Fruit fly (Drosophila melanogaster): Measurements from ENCODE around the gene psd.

The psd gene

DNA sequence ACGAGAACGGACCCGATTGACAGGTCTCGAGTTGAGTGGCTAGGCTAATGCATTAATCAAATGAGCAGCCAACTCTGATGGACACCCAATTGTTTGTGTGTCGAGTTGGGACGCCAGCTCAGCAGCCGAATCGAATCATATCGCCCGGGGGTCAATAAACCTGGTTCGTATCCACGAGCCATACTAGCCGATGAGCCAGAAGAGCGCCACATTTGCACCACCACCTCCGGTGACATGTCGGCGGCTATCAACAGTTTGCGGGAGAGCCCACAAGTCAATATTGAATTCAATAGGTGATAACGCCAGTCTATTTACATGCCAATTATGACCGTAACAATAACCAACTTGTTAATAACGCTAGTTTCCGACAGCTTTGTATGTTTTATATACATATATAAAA is 9.4 kb upstream of the psd start (continued):
- TF ChIP-seq cwo (GFP tag; optimal IDR thresholded peaks at IDR 0.05) (peak; percentile 12), CG18764 (GFP tag; optimal IDR thresholded peaks at IDR 0.05) (peak; percentile 63), Usf (GFP tag; optimal IDR thresholded peaks at IDR 0.05) (no peak), CG9932 (GFP tag; IDR thresholded peaks at IDR 0.05) (peak; percentile 38; the same call in 1 of the 2 replicates), CG13894 (tag; optimal IDR thresholded peaks at IDR 0.05) (peak; percentile 27), sd (tag; optimal IDR thresholded peaks at IDR 0.05) (peak; percentile 42), Doc2 (GFP tag; IDR thresholded peaks at IDR 0.05) (no peak), Ravus (GFP tag; IDR thresholded peaks at IDR 0.05) (no peak), peb (GFP tag; IDR thresholded peaks at IDR 0.05) (no peak), MBD-R2 (GFP tag; IDR thresholded peaks at IDR 0.05) (no peak), CG9876 (GFP tag; optimal IDR thresholded peaks at IDR 0.05) (no peak), CG7271 (tag; optimal IDR thresholded peaks at IDR 0.05) (no peak), ATbp (GFP tag; optimal IDR thresholded peaks at IDR 0.05) (peak; percentile 92), Dek (tag; optimal IDR thresholded peaks at IDR 0.05) (peak; percentile 42), CG18011 (GFP tag; optimal IDR thresholded peaks at IDR 0.05) (peak; percentile 2), Scr (GFP tag; IDR thresholded peaks at IDR 0.05; ENCODE audit: partially characterized antibody) (no peak), pfk (GFP tag; optimal IDR thresholded peaks at IDR 0.05) (peak; percentile 59), Hr51 (GFP tag; optimal IDR thresholded peaks at IDR 0.05) (peak; percentile 30 to 52), B-H2 (GFP tag; optimal IDR thresholded peaks at IDR 0.05) (peak; percentile 71), kni (GFP tag; optimal IDR thresholded peaks at IDR 0.05) (peak; percentile 82), YL-1 (GFP tag; optimal IDR thresholded peaks at IDR 0.05) (peak; percentile 36), CG32532 (GFP tag; IDR thresholded peaks at IDR 0.05) (peak; percentile 21; the same call in 1 of the 2 replicates), Eip74EF (GFP tag; optimal IDR thresholded peaks at IDR 0.05) (peak in 1 of 2 experiments; percentile 27), Trl (optimal IDR thresholded peaks at IDR 0.05) (no peak), Trl (GFP tag; optimal IDR thresholded peaks at IDR 0.05) (no peak), sens (GFP tag) (no peak), run (tag; optimal IDR thresholded peaks at IDR 0.05) (peak; percentile 55), wor (GFP tag; IDR thresholded peaks at IDR 0.05) (no peak), mam (GFP tag; optimal IDR thresholded peaks at IDR 0.05) (no peak), HLHmδ (GFP tag; optimal IDR thresholded peaks at IDR 0.05) (peak; percentile 86), prd (optimal IDR thresholded peaks at IDR 0.05) (no peak), prd (GFP tag; IDR thresholded peaks at IDR 0.05) (no peak), CG7786 (GFP tag; optimal IDR thresholded peaks at IDR 0.05) (peak; percentile 0), nmo (GFP tag; optimal IDR thresholded peaks at IDR 0.05) (no peak), pan (optimal IDR thresholded peaks at IDR 0.05) (no peak), pan (GFP tag; optimal IDR thresholded peaks at IDR 0.05 in 1 of 2, IDR thresholded peaks at IDR 0.05 in 1 of 2) (peak in 1 of 2 experiments; percentile 57), Camta (GFP tag; optimal IDR thresholded peaks at IDR 0.05) (peak; percentile 11), CG11504 (tag; optimal IDR thresholded peaks at IDR 0.05) (peak; percentile 35), dmrt11E (tag; optimal IDR thresholded peaks at IDR 0.05) (peak; percentile 33), Ets97D (GFP tag; optimal IDR thresholded peaks at IDR 0.05) (no peak), CG2202 (tag; optimal IDR thresholded peaks at IDR 0.05) (peak; percentile 52), gem (tag; optimal IDR thresholded peaks at IDR 0.05) (peak; percentile 59), CG32772 (GFP tag; IDR thresholded peaks at IDR 0.05) (no peak), CG14050 (GFP tag; IDR thresholded peaks at IDR 0.05) (peak; percentile 41; the same call in 1 of the 3 replicates), bcd (GFP tag; optimal IDR thresholded peaks at IDR 0.05) (peak; percentile 49), CG15696 (tag; optimal IDR thresholded peaks at IDR 0.05) (peak; percentile 58), Med (GFP tag) (peak; percentile 91), ro (GFP tag; IDR thresholded peaks at IDR 0.05) (no peak), CG1603 (tag; optimal IDR thresholded peaks at IDR 0.05) (peak; percentile 32), CG7987 (GFP tag; optimal IDR thresholded peaks at IDR 0.05) (peak; percentile 89), CG6813 (GFP tag; optimal IDR thresholded peaks at IDR 0.05) (peak; percentile 73)

All from whole organism, embryonic.